Fruit fly (Drosophila melanogaster): ENCODE measurements around the gene nerfin-2.

dm6 chr3R:10031480-10031879 is 39.4 kb upstream of the nerfin-2 start:
- no peak for TF ChIP-seq h (GFP tag; optimal IDR thresholded peaks at IDR 0.05)
- no peak for TF ChIP-seq HLH106 (tag; optimal IDR thresholded peaks at IDR 0.05)
- no peak for TF ChIP-seq foxo (GFP tag; optimal IDR thresholded peaks at IDR 0.05)
- no peak for TF ChIP-seq CG32264 (GFP tag; optimal IDR thresholded peaks at IDR 0.05)
- no peak for TF ChIP-seq Abd-B (GFP tag; optimal IDR thresholded peaks at IDR 0.05)
- no peak for TF ChIP-seq Dif (GFP tag; optimal IDR thresholded peaks at IDR 0.05; ENCODE audit: partially characterized antibody)

Data from whole organism, wandering third instar larva.